Worm (Caenorhabditis elegans) whole organism, young adult: Measurements from ENCODE around the gene F48B9.8.

Source experiments
- B0019.2 ChIP-seq: fragments of 200-800 bp; sonication (Bioruptor generic); conservative IDR thresholded peaks from 2 replicates; pipeline ENCODE4 v1.3.6; 2022; ENCODE audit warnings: missing genetic modification reagents, missing genetic modification characterization, missing compliant biosample characterization
- B0035.1 ChIP-seq: sonication (generic microtip); optimal IDR thresholded peaks from 2 replicates; lab custom pipeline; 2016; ENCODE audit warnings: missing genetic modification characterization, mild to moderate bottlenecking, missing compliant biosample characterization, missing genotype, missing genetic modification reagents
- C17E4.6 ChIP-seq: fragments of 200-800 bp; sonication (Bioruptor generic); IDR thresholded peaks from 2 replicates; pipeline ENCODE4 v1.3.6; 2022; ENCODE audit warnings: missing genetic modification reagents, missing genetic modification characterization, missing compliant biosample characterization
- D2030.7 ChIP-seq: fragments of 200-800 bp; sonication (Bioruptor generic); IDR thresholded peaks from 2 replicates; pipeline ENCODE4 v1.3.6; 2022; ENCODE audit warnings: missing genetic modification reagents, missing genetic modification characterization, missing compliant biosample characterization
- F23B12.7 ChIP-seq: sonication (generic microtip); optimal IDR thresholded peaks from 2 replicates; lab custom pipeline; 2017; ENCODE audit warnings: missing genetic modification characterization, mild to moderate bottlenecking, missing compliant biosample characterization, antibody characterized with exemption, moderate library complexity; ENCODE audit not compliant: insufficient read depth
- F33H1.4 ChIP-seq: fragments of 200-800 bp; sonication (Bioruptor generic); IDR thresholded peaks from 2 replicates; pipeline ENCODE4 v1.3.6; 2022; ENCODE audit warnings: missing genetic modification reagents, missing genetic modification characterization, missing compliant biosample characterization
- F57C9.4 ChIP-seq: sonication (generic microtip); optimal IDR thresholded peaks from 2 replicates; lab custom pipeline; 2017; ENCODE audit warnings: mild to moderate bottlenecking, missing genetic modification characterization, missing compliant biosample characterization
- K11D2.4 ChIP-seq: fragments of 200-800 bp; sonication (Bioruptor generic); IDR thresholded peaks from 2 replicates; pipeline ENCODE4 v1.3.6; 2022; ENCODE audit warnings: missing genetic modification reagents, missing genetic modification characterization, missing compliant biosample characterization
- T07F8.4 ChIP-seq: sonication (generic microtip); optimal IDR thresholded peaks from 2 replicates; lab custom pipeline; 2016; ENCODE audit warnings: mild to moderate bottlenecking, missing genetic modification characterization, moderate library complexity, missing compliant biosample characterization
- Y53F4B.3 ChIP-seq: fragments of 200-800 bp; sonication (Bioruptor generic); IDR thresholded peaks from 2 replicates; pipeline ENCODE4 v1.3.6; 2022; ENCODE audit warnings: missing genetic modification reagents, missing genetic modification characterization, missing compliant biosample characterization
- Y56A3A.18 ChIP-seq: fragments of 200-800 bp; sonication (Bioruptor generic); IDR thresholded peaks from 2 replicates; pipeline ENCODE4 v1.3.6; 2022; ENCODE audit warnings: missing genetic modification reagents, missing genetic modification characterization, missing compliant biosample characterization
- Y79H2A.3 ChIP-seq: fragments of 200-800 bp; sonication (Bioruptor generic); conservative IDR thresholded peaks from 2 replicates; pipeline ENCODE4 v1.3.6; 2022; ENCODE audit warnings: missing genetic modification reagents, missing genetic modification characterization, missing compliant biosample characterization
- atf-7 ChIP-seq: sonication (generic microtip); optimal IDR thresholded peaks from 2 replicates; lab custom pipeline; 2017; ENCODE audit warnings: mild to moderate bottlenecking, missing genetic modification characterization, missing compliant biosample characterization
- attf-5 ChIP-seq: fragments of 200-800 bp; sonication (Bioruptor generic); optimal IDR thresholded peaks from 2 replicates; lab custom pipeline; 2018; ENCODE audit warnings: mild to moderate bottlenecking, missing genetic modification characterization, missing compliant biosample characterization
- attf-6 ChIP-seq: fragments of 200-800 bp; sonication (Bioruptor generic); IDR thresholded peaks from 2 replicates; pipeline ENCODE4 v1.3.6; 2022; ENCODE audit warnings: missing genetic modification reagents, missing genetic modification characterization, missing compliant biosample characterization
- ccch-3 ChIP-seq: fragments of 200-800 bp; sonication (Bioruptor generic); optimal IDR thresholded peaks from 2 replicates; lab custom pipeline; 2018; ENCODE audit warnings: mild to moderate bottlenecking, missing genetic modification characterization, missing compliant biosample characterization
- cebp-1 ChIP-seq, 2 experiments: fragments of 200-800 bp in 1 of 2; sonication (Bioruptor generic) in 1 of 2; sonication (generic microtip) in 1 of 2; IDR thresholded peaks in 1 of 2; optimal IDR thresholded peaks in 1 of 2; 2 replicates each; pipeline versions ENCODE4 v1.3.6 to Lab custom; 2017 to 2022; ENCODE audit warnings: missing compliant biosample characterization in 2 of 2, missing genetic modification characterization in 2 of 2, mild to moderate bottlenecking in 1 of 2, missing genetic modification reagents in 1 of 2, moderate library complexity in 1 of 2
- ceh-27 ChIP-seq: fragments of 200-800 bp; sonication (Bioruptor generic); optimal IDR thresholded peaks from 2 replicates; lab custom pipeline; 2018; ENCODE audit warnings: mild to moderate bottlenecking, missing genetic modification characterization, moderate library complexity, missing compliant biosample characterization
- ceh-40 ChIP-seq: fragments of 200-800 bp; sonication (Bioruptor generic); IDR thresholded peaks from 2 replicates; pipeline ENCODE4 v1.3.6; 2022; ENCODE audit warnings: missing genetic modification characterization, missing compliant biosample characterization
- chd-7 ChIP-seq: sonication (generic microtip); optimal IDR thresholded peaks from 2 replicates; lab custom pipeline; 2016; ENCODE audit warnings: mild to moderate bottlenecking, missing genetic modification characterization, moderate library complexity, missing compliant biosample characterization
- egl-18 ChIP-seq: fragments of 200-800 bp; sonication (Bioruptor generic); IDR thresholded peaks from 2 replicates; pipeline ENCODE4 v1.3.6; 2022; ENCODE audit warnings: missing genetic modification reagents, missing genetic modification characterization, missing compliant biosample characterization
- ets-4 ChIP-seq: fragments of 200-800 bp; sonication (Bioruptor generic); optimal IDR thresholded peaks from 2 replicates; lab custom pipeline; 2018; ENCODE audit warnings: mild to moderate bottlenecking, missing genetic modification characterization, missing compliant biosample characterization
- gei-17 ChIP-seq: fragments of 200-800 bp; sonication (Bioruptor generic); optimal IDR thresholded peaks from 2 replicates; lab custom pipeline; 2018; ENCODE audit warnings: mild to moderate bottlenecking, missing genetic modification characterization, missing compliant biosample characterization
- him-1 ChIP-seq: sonication (generic microtip); optimal IDR thresholded peaks from 2 replicates; lab custom pipeline; 2016; ENCODE audit warnings: missing genotype, missing genetic modification reagents, missing genetic modification characterization, missing compliant biosample characterization
- hmg-1.2 ChIP-seq: fragments of 200-800 bp; sonication (Bioruptor generic); IDR thresholded peaks from 2 replicates; pipeline ENCODE4 v1.3.6; 2022; ENCODE audit warnings: missing genetic modification reagents, missing genetic modification characterization, missing compliant biosample characterization
- lag-1 ChIP-seq: fragments of 200-800 bp; sonication (Bioruptor generic); IDR thresholded peaks from 2 replicates; pipeline ENCODE4 v1.3.6; 2022; ENCODE audit warnings: missing genetic modification reagents, missing genetic modification characterization, missing compliant biosample characterization
- madf-10 ChIP-seq: sonication (generic microtip); optimal IDR thresholded peaks from 2 replicates; lab custom pipeline; 2016; ENCODE audit warnings: mild to moderate bottlenecking, missing genetic modification characterization, missing compliant biosample characterization
- madf-3 ChIP-seq: fragments of 200-800 bp; sonication (Bioruptor generic); IDR thresholded peaks from 2 replicates; pipeline ENCODE4 v1.3.6; 2022; ENCODE audit warnings: missing genetic modification reagents, missing genetic modification characterization, missing compliant biosample characterization
- mxl-1 ChIP-seq: sonication (generic microtip); optimal IDR thresholded peaks from 2 replicates; lab custom pipeline; 2016; ENCODE audit warnings: missing genetic modification characterization, missing compliant biosample characterization
- nhr-120 ChIP-seq: fragments of 200-800 bp; sonication (Bioruptor generic); IDR thresholded peaks from 2 replicates; pipeline ENCODE4 v1.3.6; 2022; ENCODE audit warnings: missing genetic modification characterization, missing compliant biosample characterization
- nhr-80 ChIP-seq: sonication (generic microtip); optimal IDR thresholded peaks from 2 replicates; lab custom pipeline; 2016; ENCODE audit warnings: missing genetic modification characterization, missing compliant biosample characterization
- rcor-1 ChIP-seq: fragments of 200-800 bp; sonication (Bioruptor generic); IDR thresholded peaks from 2 replicates; pipeline ENCODE4 v1.3.6; 2022; ENCODE audit warnings: missing genetic modification reagents, missing genetic modification characterization, missing compliant biosample characterization
- repo-1 ChIP-seq: sonication (generic microtip); optimal IDR thresholded peaks from 2 replicates; lab custom pipeline; 2017; ENCODE audit warnings: mild to moderate bottlenecking, missing genetic modification characterization, missing compliant biosample characterization
- sea-2 ChIP-seq: fragments of 200-800 bp; sonication (Bioruptor generic); IDR thresholded peaks from 2 replicates; pipeline ENCODE4 v1.3.6; 2022; ENCODE audit warnings: missing genetic modification characterization, missing compliant biosample characterization
- snpc-1.3 ChIP-seq: sonication (generic microtip); optimal IDR thresholded peaks from 2 replicates; lab custom pipeline; 2017; ENCODE audit warnings: missing genetic modification characterization, mild to moderate bottlenecking, missing compliant biosample characterization, antibody characterized with exemption, moderate library complexity, missing genotype, missing genetic modification reagents; ENCODE audit not compliant: insufficient read depth
- somi-1 ChIP-seq: fragments of 200-800 bp; sonication (Bioruptor generic); optimal IDR thresholded peaks from 2 replicates; lab custom pipeline; 2018; ENCODE audit warnings: mild to moderate bottlenecking, missing genetic modification characterization, missing compliant biosample characterization
- unc-62 ChIP-seq: fragments of 150-350 bp; optimal IDR thresholded peaks from 2 replicates; lab custom pipeline; 2014; ENCODE audit warnings: missing biosample characterization, missing genetic modification reagents, missing genetic modification characterization
- zim-3 ChIP-seq: sonication (generic microtip); optimal IDR thresholded peaks from 2 replicates; lab custom pipeline; 2017; ENCODE audit warnings: mild to moderate bottlenecking, missing genetic modification characterization, moderate library complexity, missing compliant biosample characterization
- ztf-18 ChIP-seq: sonication (generic microtip); optimal IDR thresholded peaks from 2 replicates; lab custom pipeline; 2016; ENCODE audit warnings: missing genotype, mild to moderate bottlenecking, missing genetic modification characterization, missing compliant biosample characterization
- ztf-3 ChIP-seq: fragments of 200-800 bp; sonication (Bioruptor generic); optimal IDR thresholded peaks from 2 replicates; lab custom pipeline; 2018; ENCODE audit warnings: mild to moderate bottlenecking, missing genetic modification characterization, missing compliant biosample characterization

Gene F48B9.8

ce11 chrX:2210164-2210563, 34.0 kb upstream of the F48B9.8 start:
- TF ChIP-seq F23B12.7 (tag; lab: Kevin White, UChicago) = no peak
- 0 out of 2 replicates have a peak, but pooled peaks have one; percentile 8 for TF ChIP-seq madf-3 (GFP tag; lab: Robert Waterston, UW)
- TF ChIP-seq F57C9.4 = no peak
- no peak for TF ChIP-seq mxl-1 (tag; lab: Kevin White, UChicago)

- TF ChIP-seq nhr-120 (GFP tag; lab: Robert Waterston, UW) (no peak), Y56A3A.18 (no peak), zim-3 (tag; lab: Kevin White, UChicago) (no peak), F23B12.7 (tag; lab: Kevin White, UChicago) (no peak), him-1 (tag; lab: Kevin White, UChicago) (no peak), atf-7 (tag; lab: Kevin White, UChicago) (no peak), unc-62 (GFP tag; lab: Kevin White, UChicago) (no peak), B0035.1 (no peak), ets-4 (GFP tag; lab: Kevin White, UChicago) (no peak), gei-17 (no peak), mxl-1 (tag; lab: Kevin White, UChicago) (no peak), ceh-27 (GFP tag; lab: Kevin White, UChicago) (no peak), B0019.2 (GFP tag; lab: Robert Waterston, UW) (no peak), rcor-1 (GFP tag; lab: Robert Waterston, UW) (no peak), chd-7 (tag; lab: Kevin White, UChicago) (no peak), repo-1 (no peak)
Observed at ce11 chrX:2208391-2208790, 32.2 kb upstream of the F48B9.8 start.

ce11 chrX:2204963-2205362, 28.8 kb upstream of the F48B9.8 start, which contains the start of gene T24C12.4:
Gene T24C12.4, minus strand, starts transcription at chrX:2205063.
- no peak for TF ChIP-seq somi-1 (GFP tag; lab: Kevin White, UChicago)
- TF ChIP-seq attf-6 (GFP tag; lab: Robert Waterston, UW) = no peak
- no peak for TF ChIP-seq lag-1 (GFP tag; lab: Robert Waterston, UW)
- no peak for TF ChIP-seq madf-10 (tag; lab: Kevin White, UChicago)
- no peak for TF ChIP-seq ceh-40
- no peak for TF ChIP-seq rcor-1 (GFP tag; lab: Robert Waterston, UW)
- TF ChIP-seq F33H1.4 = no peak
- TF ChIP-seq ztf-3 (GFP tag; lab: Kevin White, UChicago) = no peak
- TF ChIP-seq Y53F4B.3 (GFP tag; lab: Robert Waterston, UW) = no peak
- TF ChIP-seq cebp-1 (GFP tag; IDR thresholded peaks at IDR 0.05; lab: Robert Waterston, UW) = no peak
- no peak for TF ChIP-seq cebp-1 (tag; optimal IDR thresholded peaks at IDR 0.05; lab: Kevin White, UChicago)
- TF ChIP-seq egl-18 = no peak
- TF ChIP-seq attf-5 (GFP tag; lab: Kevin White, UChicago) = no peak
- no peak for TF ChIP-seq Y79H2A.3

DNA sequence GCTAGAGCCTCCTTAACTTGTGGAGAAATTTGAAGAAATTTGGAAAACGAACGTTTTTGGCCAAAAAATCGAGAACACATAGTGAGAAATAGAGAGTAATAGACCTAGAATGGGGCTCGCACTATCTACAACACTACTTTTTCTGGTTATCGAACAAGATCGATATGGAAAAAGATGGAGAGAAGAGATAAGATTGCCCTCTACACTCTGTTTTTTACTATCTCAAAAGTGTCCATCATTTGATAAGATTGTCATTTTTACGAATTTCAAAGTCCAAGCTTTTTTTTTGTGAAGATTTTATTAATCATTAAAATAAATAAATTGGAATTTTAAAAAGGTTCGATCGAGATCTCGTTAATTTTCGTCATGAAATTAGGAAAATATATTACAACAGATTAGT, 27.5 kb upstream of the F48B9.8 start, which contains the start of gene T24C12.3:
T24C12.3 (minus strand) TSS at position 134 of the 400 bp plus-strand sequence.
- TF ChIP-seq nhr-80 (tag; lab: Kevin White, UChicago) (peak; percentile 79), sea-2 (no peak)

ce11 chrX:2199140-2199539, 22.9 kb upstream of the F48B9.8 start, which contains the start of gene T24C12.1:
Gene T24C12.1, plus strand, starts transcription at chrX:2199440.
- TF ChIP-seq C17E4.6 (no peak), hmg-1.2 (no peak), atf-7 (tag; lab: Kevin White, UChicago) (no peak), attf-6 (GFP tag; lab: Robert Waterston, UW) (no peak), T07F8.4 (tag; lab: Kevin White, UChicago) (no peak), ztf-18 (tag; lab: Kevin White, UChicago) (no peak), F57C9.4 (no peak), snpc-1.3 (tag; lab: Kevin White, UChicago) (no peak), ccch-3 (GFP tag; lab: Kevin White, UChicago) (no peak), K11D2.4 (no peak), D2030.7 (GFP tag; lab: Robert Waterston, UW) (no peak)
